Fruit fly (Drosophila melanogaster) whole organism, prepupa: ENCODE results near the gene CG13073.
A peak's percentile ranks its signal among the peaks of the same experiment; 100 is the strongest.

Experiments used
- Blimp-1 ChIP-seq: fragments of 200-800 bp; sonication (Bioruptor generic); optimal IDR thresholded peaks from 3 replicates; lab custom pipeline; 2017; ENCODE audit warnings: missing biosample characterization, missing genetic modification characterization, mild to moderate bottlenecking, moderate library complexity, missing genetic modification reagents
- CG10631 ChIP-seq: fragments of 200-800 bp; sonication (Bioruptor generic); optimal IDR thresholded peaks from 2 replicates; lab custom pipeline; 2016; ENCODE audit warnings: missing biosample characterization, missing genetic modification characterization
- CG10669 ChIP-seq: fragments of 200-800 bp; sonication (Bioruptor generic); optimal IDR thresholded peaks from 3 replicates; lab custom pipeline; 2018; ENCODE audit warnings: missing biosample characterization, mild to moderate bottlenecking, missing genetic modification characterization, moderate library complexity
- CG11294 ChIP-seq: fragments of 200-800 bp; sonication (Bioruptor generic); IDR thresholded peaks from 2 replicates; pipeline ENCODE4 v1.3.6; 2022; ENCODE audit warnings: missing biosample characterization, missing genetic modification characterization
- CG11902 ChIP-seq: fragments of 200-800 bp; sonication (Bioruptor generic); optimal IDR thresholded peaks from 3 replicates; lab custom pipeline; 2016; ENCODE audit warnings: missing biosample characterization, missing genetic modification characterization
- CG15336 ChIP-seq: fragments of 200-800 bp; sonication (Bioruptor generic); IDR thresholded peaks from 2 replicates; pipeline ENCODE4 v1.3.6; 2022; ENCODE audit warnings: missing biosample characterization, missing genetic modification characterization
- CG16779 ChIP-seq: fragments of 200-800 bp; sonication (Bioruptor generic); optimal IDR thresholded peaks from 3 replicates; lab custom pipeline; 2017; ENCODE audit warnings: missing biosample characterization, mild to moderate bottlenecking, missing genetic modification characterization
- CG3032 ChIP-seq: fragments of 200-800 bp; optimal IDR thresholded peaks from 2 replicates; lab custom pipeline; 2019; ENCODE audit warnings: missing biosample characterization, mild to moderate bottlenecking, missing genetic modification characterization, moderate library complexity
- CG31627 ChIP-seq: fragments of 200-800 bp; sonication (Bioruptor generic); optimal IDR thresholded peaks from 3 replicates; lab custom pipeline; 2016; ENCODE audit warnings: missing biosample characterization, missing genetic modification characterization
- CG32006 ChIP-seq: fragments of 200-800 bp; sonication (Bioruptor generic); optimal IDR thresholded peaks from 3 replicates; lab custom pipeline; 2017; ENCODE audit warnings: missing biosample characterization, mild to moderate bottlenecking, missing genetic modification characterization
- CG34406 ChIP-seq: fragments of 200-800 bp; sonication (Bioruptor generic); optimal IDR thresholded peaks from 3 replicates; lab custom pipeline; 2016; ENCODE audit warnings: missing biosample characterization, missing genetic modification characterization
- CG3919 ChIP-seq: fragments of 200-800 bp; sonication (Bioruptor generic); optimal IDR thresholded peaks from 3 replicates; lab custom pipeline; 2016; ENCODE audit warnings: missing biosample characterization, missing genetic modification characterization
- CG4318 ChIP-seq: fragments of 200-800 bp; sonication (Bioruptor generic); optimal IDR thresholded peaks from 3 replicates; lab custom pipeline; 2017; ENCODE audit warnings: missing biosample characterization, mild to moderate bottlenecking, missing genetic modification characterization
- CG6276 ChIP-seq: fragments of 200-800 bp; sonication (Bioruptor generic); optimal IDR thresholded peaks from 2 replicates; lab custom pipeline; 2017; ENCODE audit warnings: missing biosample characterization, mild to moderate bottlenecking, missing genetic modification characterization
- CG6792 ChIP-seq: fragments of 200-800 bp; sonication (Bioruptor generic); optimal IDR thresholded peaks from 3 replicates; lab custom pipeline; 2016; ENCODE audit warnings: missing biosample characterization, missing genetic modification characterization
- CG6808 ChIP-seq: fragments of 200-800 bp; sonication (Bioruptor generic); optimal IDR thresholded peaks from 3 replicates; lab custom pipeline; 2017; ENCODE audit warnings: missing biosample characterization, missing genetic modification characterization, mild to moderate bottlenecking, moderate library complexity, missing genetic modification reagents
- CG6854 ChIP-seq: fragments of 200-800 bp; sonication (Bioruptor generic); optimal IDR thresholded peaks from 2 replicates; lab custom pipeline; 2017; ENCODE audit warnings: missing biosample characterization, mild to moderate bottlenecking, missing genetic modification characterization
- CG7368 ChIP-seq: fragments of 200-800 bp; sonication (Bioruptor generic); optimal IDR thresholded peaks from 3 replicates; lab custom pipeline; 2016; ENCODE audit warnings: missing biosample characterization, missing genetic modification characterization
- CG8119 ChIP-seq: fragments of 200-800 bp; sonication (Bioruptor generic); IDR thresholded peaks from 3 replicates; pipeline ENCODE4 v1.3.6; 2022; ENCODE audit warnings: missing biosample characterization, missing genetic modification characterization
- CG8319 ChIP-seq: fragments of 200-800 bp; sonication (Bioruptor generic); optimal IDR thresholded peaks from 3 replicates; lab custom pipeline; 2016; ENCODE audit warnings: missing biosample characterization, missing genetic modification characterization
- CG8632 ChIP-seq: fragments of 200-800 bp; sonication (Bioruptor generic); optimal IDR thresholded peaks from 3 replicates; lab custom pipeline; 2016; ENCODE audit warnings: missing biosample characterization, missing genetic modification characterization
- Eip78C ChIP-seq: fragments of 200-800 bp; sonication (Bioruptor generic); peaks from one replicate; lab custom pipeline; 2016; ENCODE audit warnings: missing biosample characterization, missing genetic modification characterization
- Eip93F ChIP-seq: fragments of 200-800 bp; sonication (Bioruptor generic); optimal IDR thresholded peaks from 2 replicates; lab custom pipeline; 2016; ENCODE audit warnings: missing biosample characterization, mild to moderate bottlenecking, missing genetic modification characterization
- Gug ChIP-seq: fragments of 200-800 bp; sonication (Bioruptor generic); IDR thresholded peaks from 2 replicates; pipeline ENCODE4 v1.3.6; 2022; ENCODE audit warnings: missing biosample characterization, missing genetic modification characterization
- Hr38 ChIP-seq: sonication (Bioruptor generic); optimal IDR thresholded peaks from 2 replicates; lab custom pipeline; 2016; ENCODE audit warnings: missing biosample characterization, missing genetic modification characterization
- Hr39 ChIP-seq: fragments of 200-800 bp; sonication (Bioruptor generic); optimal IDR thresholded peaks from 2 replicates; lab custom pipeline; 2016; ENCODE audit warnings: missing biosample characterization, missing genetic modification characterization
- Hr4 ChIP-seq: fragments of 200-800 bp; sonication (Bioruptor generic); optimal IDR thresholded peaks from 3 replicates; lab custom pipeline; 2016; ENCODE audit warnings: missing biosample characterization, missing genetic modification characterization
- Lpt ChIP-seq: fragments of 200-800 bp; sonication (Bioruptor generic); optimal IDR thresholded peaks from 3 replicates; lab custom pipeline; 2016; ENCODE audit warnings: missing biosample characterization, missing genetic modification characterization
- Met ChIP-seq: fragments of 200-800 bp; sonication (Bioruptor generic); optimal IDR thresholded peaks from 3 replicates; lab custom pipeline; 2016; ENCODE audit warnings: missing biosample characterization, missing genetic modification characterization
- OdsH ChIP-seq: fragments of 200-800 bp; sonication (Bioruptor generic); optimal IDR thresholded peaks from 3 replicates; lab custom pipeline; 2016; ENCODE audit warnings: missing biosample characterization, missing genetic modification characterization
- Smox ChIP-seq: fragments of 200-800 bp; sonication (Bioruptor generic); optimal IDR thresholded peaks from 3 replicates; lab custom pipeline; 2016; ENCODE audit warnings: missing biosample characterization, missing genetic modification characterization
- Sox102F ChIP-seq: fragments of 200-800 bp; sonication (Bioruptor generic); optimal IDR thresholded peaks from 2 replicates; lab custom pipeline; 2016; ENCODE audit warnings: missing biosample characterization, mild to moderate bottlenecking, missing genetic modification characterization
- Sox14 ChIP-seq: fragments of 200-800 bp; sonication (Bioruptor generic); optimal IDR thresholded peaks from 3 replicates; lab custom pipeline; 2016; ENCODE audit warnings: missing biosample characterization, missing genetic modification characterization
- Sox15 ChIP-seq: fragments of 200-800 bp; sonication (Bioruptor generic); optimal IDR thresholded peaks from 3 replicates; lab custom pipeline; 2016; ENCODE audit warnings: missing biosample characterization, missing genetic modification characterization
- achi ChIP-seq: fragments of 200-800 bp; sonication (Bioruptor generic); optimal IDR thresholded peaks from 3 replicates; lab custom pipeline; 2016; ENCODE audit warnings: missing biosample characterization, missing genetic modification characterization
- dac ChIP-seq: fragments of 200-800 bp; sonication (Bioruptor generic); optimal IDR thresholded peaks from 2 replicates; lab custom pipeline; 2017; ENCODE audit warnings: missing biosample characterization, mild to moderate bottlenecking, missing genetic modification characterization
- eg ChIP-seq: fragments of 200-800 bp; sonication (Bioruptor generic); IDR thresholded peaks from 3 replicates; pipeline ENCODE4 v1.3.6; 2022; ENCODE audit warnings: missing biosample characterization, missing genetic modification characterization
- esn ChIP-seq: fragments of 200-800 bp; sonication (Bioruptor generic); optimal IDR thresholded peaks from 2 replicates; lab custom pipeline; 2016; ENCODE audit warnings: missing biosample characterization, mild to moderate bottlenecking, missing genetic modification characterization, moderate library complexity
- fd59A ChIP-seq: fragments of 200-800 bp; sonication (Bioruptor generic); optimal IDR thresholded peaks from 2 replicates; lab custom pipeline; 2017; ENCODE audit warnings: missing biosample characterization, mild to moderate bottlenecking, missing genetic modification characterization, missing genetic modification reagents
- fkh ChIP-seq: fragments of 200-800 bp; sonication (Bioruptor generic); optimal IDR thresholded peaks from 3 replicates; lab custom pipeline; 2017; ENCODE audit warnings: missing biosample characterization, mild to moderate bottlenecking, missing genetic modification characterization, moderate library complexity
- lz ChIP-seq: fragments of 200-800 bp; sonication (Bioruptor generic); optimal IDR thresholded peaks from 3 replicates; lab custom pipeline; 2016; ENCODE audit warnings: missing biosample characterization, missing genetic modification characterization
- net ChIP-seq: fragments of 200-800 bp; sonication (Bioruptor generic); optimal IDR thresholded peaks from 3 replicates; lab custom pipeline; 2016; ENCODE audit warnings: missing biosample characterization, missing genetic modification characterization
- pdm3 ChIP-seq: fragments of 200-800 bp; sonication (Bioruptor generic); optimal IDR thresholded peaks from 3 replicates; lab custom pipeline; 2016; ENCODE audit warnings: missing biosample characterization, missing genetic modification characterization
- salr ChIP-seq, 2 experiments: fragments of 200-800 bp; sonication (Bioruptor generic); optimal IDR thresholded peaks; 3 replicates each; lab custom pipeline; 2016 to 2018; ENCODE audit warnings: missing biosample characterization in 2 of 2, missing genetic modification characterization in 2 of 2, mild to moderate bottlenecking in 1 of 2
- ss ChIP-seq, 2 experiments: fragments of 200-800 bp; sonication (Bioruptor generic); optimal IDR thresholded peaks; 2 replicates in 1 of 2; 3 replicates in 1 of 2; lab custom pipeline; 2017 to 2018; ENCODE audit warnings: mild to moderate bottlenecking in 2 of 2, missing biosample characterization in 2 of 2, missing genetic modification characterization in 2 of 2, moderate library complexity in 1 of 2
- svp ChIP-seq: fragments of 200-800 bp; sonication (Bioruptor generic); peaks from one replicate; lab custom pipeline; 2016; ENCODE audit warnings: missing biosample characterization, missing genetic modification characterization
- vri ChIP-seq: fragments of 200-800 bp; sonication (Bioruptor generic); optimal IDR thresholded peaks from 3 replicates; lab custom pipeline; 2016; ENCODE audit warnings: missing biosample characterization, mild to moderate bottlenecking, missing genetic modification characterization

Gene CG13073

DNA sequence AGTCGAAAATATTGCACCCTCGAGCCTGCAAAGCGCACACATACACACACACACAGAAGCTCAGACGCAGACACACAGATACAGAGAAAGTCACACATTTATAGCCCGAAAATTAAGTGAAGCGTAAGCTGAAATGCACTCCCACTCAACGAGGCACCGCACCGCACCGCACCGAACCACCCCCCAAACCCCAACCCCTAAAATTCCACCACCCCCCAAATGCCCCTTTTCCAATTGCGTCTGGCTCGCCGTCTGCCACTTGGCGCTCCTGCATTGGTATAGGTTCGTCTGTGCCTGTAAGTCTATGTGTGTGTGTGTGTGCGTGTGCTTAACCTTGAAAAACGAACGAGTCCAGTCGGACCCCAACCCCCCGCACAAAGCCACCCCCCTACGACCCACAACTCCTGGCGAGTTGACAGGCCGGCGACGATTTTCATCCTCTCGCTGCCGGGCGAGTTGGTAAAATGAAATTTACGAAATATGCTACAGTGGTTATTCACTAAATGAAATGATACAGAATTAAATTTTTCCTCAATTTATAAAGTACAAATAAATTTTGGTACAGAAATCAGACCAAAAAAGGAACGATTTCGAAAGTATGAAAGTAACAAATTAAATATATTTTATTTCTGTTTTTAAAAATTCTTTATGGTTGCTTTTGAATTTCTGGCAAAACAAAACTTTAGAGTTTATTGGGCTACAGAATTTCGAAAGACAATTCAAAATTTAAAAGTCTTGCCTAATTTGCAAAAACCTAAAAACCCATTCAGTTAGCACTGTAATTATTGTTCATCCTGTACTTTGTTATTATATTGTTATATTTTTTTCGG is 34.3 kb downstream of the CG13073 start (continued):
- peak; percentile 65 for TF ChIP-seq Smox (GFP tag; lab: Kevin White, UChicago)
- no peak for TF ChIP-seq CG6808
- peak; percentile 50 for TF ChIP-seq pdm3
- no peak for TF ChIP-seq CG32006
- TF ChIP-seq dac (GFP tag; lab: Kevin White, UChicago): no peak
- no peak for TF ChIP-seq CG6276 (GFP tag; lab: Kevin White, UChicago)
- TF ChIP-seq CG6792: peak; percentile 18
- TF ChIP-seq CG4318: no peak
- TF ChIP-seq CG8632: peak; percentile 69

dm6 chr3L:16181330-16181830 is 35.7 kb downstream of the CG13073 start:
- TF ChIP-seq eg (GFP tag; lab: Robert Waterston, UW): peak; percentile 76
- peak; percentile 57 for TF ChIP-seq Gug (GFP tag; lab: Robert Waterston, UW)
- TF ChIP-seq CG8632: peak; percentile 55
- peak; percentile 97 for TF ChIP-seq Eip78C (GFP tag; lab: Kevin White, UChicago)
- peak; percentile 87 for TF ChIP-seq CG6808
- TF ChIP-seq CG3919 (GFP tag; lab: Kevin White, UChicago): peak; percentile 68
- no peak for TF ChIP-seq fkh
- peak; percentile 70 for TF ChIP-seq CG34406 (GFP tag; lab: Kevin White, UChicago)
- TF ChIP-seq CG7368 (GFP tag; lab: Kevin White, UChicago): peak; percentile 84
- TF ChIP-seq CG31627 (GFP tag; lab: Kevin White, UChicago): peak; percentile 45
- TF ChIP-seq CG8119: peak; percentile 83
- TF ChIP-seq Sox14 (GFP tag; lab: Kevin White, UChicago): peak; percentile 50
- TF ChIP-seq dac (GFP tag; lab: Kevin White, UChicago): no peak
- peak; percentile 42 for TF ChIP-seq fd59A (GFP tag; lab: Kevin White, UChicago)
- TF ChIP-seq CG4318: peak; percentile 48
- peak; percentile 38 for TF ChIP-seq vri (GFP tag; lab: Kevin White, UChicago)
- peak; percentile 39 for TF ChIP-seq Hr39 (GFP tag; lab: Kevin White, UChicago)
- peak; percentile 56 for TF ChIP-seq lz (GFP tag; lab: Kevin White, UChicago)
- peak; percentile 50 for TF ChIP-seq Blimp-1 (GFP tag; lab: Kevin White, UChicago)
- TF ChIP-seq CG11294 (GFP tag; lab: Robert Waterston, UW): no peak; the same call in 1 of the 2 replicates
- peak; percentile 68 for TF ChIP-seq CG10631 (GFP tag; lab: Kevin White, UChicago)
- peak; percentile 28 for TF ChIP-seq Sox15
- TF ChIP-seq CG6854: peak; percentile 55
- TF ChIP-seq OdsH: peak; percentile 72
- TF ChIP-seq Smox (GFP tag; lab: Kevin White, UChicago): peak; percentile 52
- no peak for TF ChIP-seq Hr38
- TF ChIP-seq CG10669 (GFP tag; lab: Kevin White, UChicago): peak; percentile 83
- TF ChIP-seq ss (GFP tag; optimal IDR thresholded peaks at IDR 0.05; lab: Kevin White, UChicago): peak; percentile 86 to 87
- peak; percentile 75 for TF ChIP-seq CG15336 (GFP tag; lab: Robert Waterston, UW)
- peak; percentile 72 for TF ChIP-seq CG3032 (tag; lab: Kevin White, UChicago)
- TF ChIP-seq CG32006: peak; percentile 62
- peak; percentile 86 for TF ChIP-seq CG8319
- peak; percentile 71 for TF ChIP-seq CG6276 (GFP tag; lab: Kevin White, UChicago)
- peak; percentile 28 for TF ChIP-seq Lpt (GFP tag; lab: Kevin White, UChicago)
- peak; percentile 61 for TF ChIP-seq Met
- peak; percentile 91 for TF ChIP-seq svp
- peak; percentile 71 for TF ChIP-seq esn (GFP tag; lab: Kevin White, UChicago)
- TF ChIP-seq achi (GFP tag; lab: Kevin White, UChicago): peak; percentile 72
- TF ChIP-seq CG11902 (GFP tag; lab: Kevin White, UChicago): peak; percentile 64
- TF ChIP-seq salr (GFP tag; optimal IDR thresholded peaks at IDR 0.05; lab: Kevin White, UChicago): peak; percentile 15 to 65
- TF ChIP-seq Sox102F (GFP tag; lab: Kevin White, UChicago): peak; percentile 53
- peak; percentile 53 for TF ChIP-seq net (GFP tag; lab: Kevin White, UChicago)
- no peak for TF ChIP-seq Eip93F (GFP tag; lab: Kevin White, UChicago)
- TF ChIP-seq Hr4 (GFP tag; lab: Kevin White, UChicago): peak; percentile 46
- peak; percentile 76 for TF ChIP-seq CG16779 (tag; lab: Kevin White, UChicago)
